Worm (Caenorhabditis elegans) whole organism, dauer: ENCODE data around the gene denn-4.

Experiments used
- unc-62 ChIP-seq: sonication (generic microtip); optimal IDR thresholded peaks from 2 replicates; lab custom pipeline; 2017; ENCODE audit warnings: missing biosample characterization, missing genetic modification reagents, missing genetic modification characterization

The denn-4 gene

DNA sequence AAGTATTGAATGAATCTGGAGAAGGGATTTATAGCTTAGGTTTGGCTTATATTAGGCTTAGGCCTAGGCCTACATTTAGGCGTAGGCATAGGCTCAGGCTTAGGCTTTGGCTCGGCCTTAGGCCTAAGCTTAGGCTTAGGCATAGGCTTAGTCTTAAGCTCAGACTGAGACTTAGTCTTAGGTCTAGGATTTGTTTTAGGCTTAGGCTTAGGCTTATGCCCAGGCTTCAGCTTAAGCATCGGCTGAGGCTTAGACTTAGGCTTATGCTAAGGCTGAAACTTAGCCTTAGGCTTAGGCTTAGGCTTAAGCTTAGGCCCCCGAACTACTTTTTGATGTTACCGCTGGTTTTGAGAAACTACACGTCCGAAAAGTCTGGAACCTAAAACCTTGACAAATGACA lies 3.3 kb upstream of the denn-4 start:
- no peak for TF ChIP-seq unc-62 (GFP tag; lab: Kevin White, UChicago)

DNA sequence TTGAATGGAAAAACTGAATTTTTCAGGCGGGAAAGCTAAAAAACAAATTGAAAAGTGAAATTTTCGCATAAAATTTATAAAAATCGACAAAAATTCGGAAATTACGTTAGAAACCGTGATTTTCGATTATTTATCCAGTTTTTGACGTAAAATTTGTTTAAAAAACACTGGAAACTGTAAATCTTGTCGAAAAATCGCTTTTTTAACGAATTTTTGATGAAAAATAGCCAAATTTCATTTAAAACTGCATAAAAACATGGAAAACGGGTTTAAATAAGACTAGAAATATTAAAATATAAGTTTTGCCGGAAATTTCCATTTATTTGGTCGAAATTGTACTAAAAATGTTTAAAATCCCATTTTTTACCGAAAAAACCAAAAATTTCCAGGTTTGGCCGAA lies 377 bp downstream of the denn-4 start:
- no peak for TF ChIP-seq unc-62 (GFP tag; lab: Kevin White, UChicago)

DNA sequence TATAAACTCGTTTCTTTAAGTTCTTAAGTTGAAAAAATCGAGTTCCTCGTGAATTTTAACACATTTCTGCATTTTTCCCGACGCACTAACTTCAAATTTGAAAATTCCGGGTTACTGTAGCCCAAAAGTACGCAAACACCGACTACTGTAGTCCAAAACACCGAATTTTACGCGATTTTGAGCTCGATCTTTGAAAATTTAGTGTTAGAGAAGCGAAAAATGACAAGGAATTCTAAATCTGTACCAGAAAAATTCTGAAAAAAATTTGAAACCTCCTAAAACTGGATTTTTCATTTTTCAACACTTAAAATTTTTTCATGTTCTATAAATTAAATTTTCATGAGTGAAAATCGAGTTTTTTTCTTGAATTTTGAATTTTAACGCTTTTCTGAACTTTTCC lies 21.4 kb downstream of the denn-4 start:
- no peak for TF ChIP-seq unc-62 (GFP tag; lab: Kevin White, UChicago)

ce11 chrIV:1947891-1948290 lies 24.1 kb downstream of the denn-4 start, which contains the start of gene tsen-54:
TSS of gene tsen-54 (plus strand) at chrIV:1948191.
- TF ChIP-seq unc-62 (GFP tag; lab: Kevin White, UChicago): no peak

ce11 chrIV:1952312-1952711 lies 28.5 kb downstream of the denn-4 start:
- TF ChIP-seq unc-62 (GFP tag; lab: Kevin White, UChicago): no peak

DNA sequence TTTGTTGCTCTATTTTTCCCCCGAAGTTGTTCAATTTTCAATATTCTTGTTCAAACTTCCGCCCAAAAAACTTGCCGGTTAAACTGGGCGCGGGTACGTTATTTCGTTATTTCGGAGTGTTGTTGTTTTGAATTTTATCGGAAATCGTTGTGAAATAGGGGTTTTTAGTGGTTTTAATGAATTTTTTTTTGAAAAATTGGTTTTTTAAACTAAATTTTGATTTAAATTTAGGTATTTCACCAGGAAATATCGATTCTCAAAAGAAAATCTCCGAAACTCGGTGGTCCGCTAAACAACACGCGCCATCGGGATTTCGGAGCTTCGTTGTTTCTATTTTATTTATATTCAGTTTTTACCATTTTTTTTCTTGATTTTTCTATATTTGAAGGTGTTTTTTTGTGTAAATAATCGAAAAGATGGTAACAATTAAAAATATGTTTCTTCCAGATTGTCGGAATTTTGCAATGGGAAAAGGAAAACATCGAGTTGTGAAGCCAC lies 29.4 kb downstream of the denn-4 start, which contains the start of gene F52C12.2:
Gene F52C12.2 (plus strand): TSS at position 448 of the 498 bp plus-strand sequence.
- TF ChIP-seq unc-62 (GFP tag; lab: Kevin White, UChicago): no peak

DNA sequence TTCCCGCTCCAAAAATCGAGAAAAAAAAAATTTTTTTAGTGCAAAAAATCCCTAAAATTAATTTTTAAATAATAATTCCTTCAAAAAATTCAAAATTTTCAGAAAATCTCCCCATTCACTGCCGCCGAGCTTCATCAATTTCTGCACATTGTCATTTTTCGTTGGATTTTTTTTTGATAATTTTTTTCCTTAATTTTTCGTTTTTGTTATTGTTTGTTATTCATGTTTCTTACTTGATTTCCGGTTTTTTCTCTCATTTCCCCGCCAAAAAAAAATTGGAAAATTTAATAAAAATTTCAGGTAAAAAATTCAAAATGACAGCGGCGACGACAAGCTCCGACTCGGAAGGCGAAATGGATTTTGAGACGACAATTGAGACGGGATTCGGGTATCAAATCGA lies 32.6 kb downstream of the denn-4 start, which contains the start of gene F52C12.6:
Gene F52C12.6 (plus strand): TSS at position 301 of the 400 bp plus-strand sequence.
- no peak for TF ChIP-seq unc-62 (GFP tag; lab: Kevin White, UChicago)

DNA sequence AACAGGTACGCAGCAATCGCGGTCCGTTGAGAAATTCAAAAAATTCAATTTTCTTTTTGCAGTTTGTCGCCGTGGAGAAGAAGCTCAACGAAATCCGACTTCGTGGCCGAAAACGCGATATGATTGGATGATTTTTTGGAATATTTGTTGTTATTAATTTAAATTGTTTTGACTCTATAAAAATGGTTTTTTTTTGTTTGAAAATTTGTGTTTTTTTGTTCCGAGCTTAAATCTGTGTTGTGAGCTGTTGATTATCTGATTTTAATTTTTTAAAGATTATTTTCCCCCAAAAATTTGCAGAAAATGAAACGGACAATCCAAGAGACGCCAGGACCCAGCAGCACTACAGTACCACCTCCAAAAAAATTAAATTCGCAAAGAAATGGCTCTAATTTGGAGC lies 35.8 kb downstream of the denn-4 start, which contains the start of gene tdpo-1:
Gene tdpo-1 (plus strand): TSS at position 301 of the 400 bp plus-strand sequence.
- no peak for TF ChIP-seq unc-62 (GFP tag; lab: Kevin White, UChicago)

DNA sequence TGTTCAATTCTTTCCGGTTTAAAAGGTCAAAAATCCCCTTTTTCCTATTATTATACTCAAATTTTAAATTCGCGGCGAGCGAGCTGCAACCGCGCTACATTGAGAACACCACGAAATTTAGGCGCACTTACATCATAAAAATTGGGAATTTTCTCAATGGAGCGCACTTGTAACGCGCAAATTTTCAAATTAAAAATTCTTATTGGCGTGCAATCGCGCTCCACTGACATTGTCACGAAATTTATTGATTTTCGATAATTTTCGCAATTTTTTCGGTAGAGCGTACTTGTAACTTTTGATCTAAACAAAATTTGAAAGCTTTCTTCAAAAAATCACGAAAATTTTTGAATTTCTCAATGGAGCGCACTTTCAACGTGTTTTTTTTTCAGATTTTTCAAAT lies 39.4 kb downstream of the denn-4 start, which contains the start of gene ulp-3:
Gene ulp-3 (plus strand): TSS at position 388 of the 400 bp plus-strand sequence.
- no peak for TF ChIP-seq unc-62 (GFP tag; lab: Kevin White, UChicago)

DNA sequence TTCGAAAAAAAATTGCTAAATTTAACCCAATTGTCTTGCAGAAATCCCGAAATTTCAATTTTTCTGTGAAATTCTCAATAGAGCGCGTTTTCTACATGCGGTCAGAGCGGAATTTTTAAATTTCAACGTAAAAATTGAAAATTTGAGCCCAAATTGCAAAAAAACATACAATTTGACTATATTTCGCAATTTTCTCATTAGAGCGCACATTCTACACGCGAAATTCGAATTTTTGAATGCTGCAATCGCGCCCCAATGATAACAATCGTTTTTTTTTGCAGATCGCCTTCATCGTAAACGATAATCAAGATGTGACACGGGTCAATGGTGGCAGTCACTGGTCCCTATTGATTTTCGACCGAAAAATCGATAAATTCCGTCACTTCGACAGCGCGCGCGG lies 40.3 kb downstream of the denn-4 start:
- TF ChIP-seq unc-62 (GFP tag; lab: Kevin White, UChicago): no peak

- no peak for TF ChIP-seq unc-62 (GFP tag; lab: Kevin White, UChicago)
These were observed 41.3 kb downstream of the denn-4 start, which contains the start of gene Y48A5A.1 for ce11 chrIV:1965135-1965534. TSS of gene Y48A5A.1 (plus strand) at chrIV:1965481.

ce11 chrIV:1969353-1969752 lies 45.6 kb downstream of the denn-4 start, which contains the start of gene Y48A5A.3:
TSS of gene Y48A5A.3 (plus strand) at chrIV:1969737.
- no peak for TF ChIP-seq unc-62 (GFP tag; lab: Kevin White, UChicago)

DNA sequence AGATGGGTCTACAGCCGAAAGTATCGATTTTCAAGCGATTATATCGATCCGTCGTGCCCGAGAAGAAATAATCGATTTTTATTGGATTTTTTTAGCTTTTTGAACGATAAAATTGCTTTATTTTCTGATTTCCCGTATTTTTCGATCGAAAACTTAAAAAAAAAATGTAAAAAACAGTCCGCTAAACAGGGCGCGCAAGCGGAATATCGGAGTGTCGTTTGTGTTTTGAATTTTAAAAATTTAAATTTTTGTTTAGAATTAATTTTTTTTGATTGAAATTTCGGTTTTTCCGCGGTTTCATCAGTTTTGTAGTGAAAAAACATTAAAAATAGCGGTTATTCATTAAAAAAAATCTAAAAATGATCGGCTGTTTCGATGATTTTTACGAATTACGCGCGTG lies 46.4 kb downstream of the denn-4 start:
- no peak for TF ChIP-seq unc-62 (GFP tag; lab: Kevin White, UChicago)

ce11 chrIV:1971078-1971477 lies 47.3 kb downstream of the denn-4 start:
- TF ChIP-seq unc-62 (GFP tag; lab: Kevin White, UChicago): no peak

ce11 chrIV:1972271-1972670 lies 48.5 kb downstream of the denn-4 start, which contains the start of gene Y76B12C.4:
TSS of gene Y76B12C.4 (minus strand) at chrIV:1972371.
- no peak for TF ChIP-seq unc-62 (GFP tag; lab: Kevin White, UChicago)

DNA sequence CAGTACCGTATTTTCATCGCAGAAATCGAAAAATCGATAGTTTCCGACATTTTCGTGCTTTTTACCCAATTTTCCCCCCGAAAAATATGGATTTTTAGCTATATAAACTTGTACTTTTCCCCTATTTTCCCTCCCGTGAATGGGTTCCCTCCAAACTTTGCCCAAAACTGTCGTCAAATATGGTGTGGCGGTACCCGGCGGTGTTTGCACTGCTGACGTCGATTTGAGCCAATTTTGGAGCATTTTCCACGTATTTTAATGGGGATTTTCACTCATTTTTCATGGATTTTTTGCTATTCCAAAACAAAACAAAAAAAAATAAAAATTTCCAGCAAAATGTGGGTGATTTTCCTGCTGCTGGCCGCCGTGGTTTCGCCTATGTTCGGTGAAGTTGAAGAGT lies 49.6 kb downstream of the denn-4 start, which contains the start of gene Y76B12C.3:
Gene Y76B12C.3 (plus strand): TSS at position 334 of the 400 bp plus-strand sequence.
- TF ChIP-seq unc-62 (GFP tag; lab: Kevin White, UChicago): no peak

- TF ChIP-seq unc-62 (GFP tag; lab: Kevin White, UChicago): no peak
These were observed 51.8 kb downstream of the denn-4 start for ce11 chrIV:1975594-1975993.
